Fruit fly (Drosophila melanogaster) whole organism: ENCODE data around the gene CG1368.
A peak's percentile ranks its signal among the peaks of the same experiment; 100 is the strongest.

ENCODE experiments used
- CG8478 ChIP-seq: fragments of >200 bp; optimal IDR thresholded peaks from 2 replicates; lab custom pipeline; 2018; ENCODE audit warnings: inconsistent platforms
- Dll ChIP-seq: fragments of >200 bp; optimal IDR thresholded peaks from 2 replicates; lab custom pipeline; 2017
- EcR ChIP-seq, 2 experiments: fragments of >200 bp; optimal IDR thresholded peaks; 2 replicates each; lab custom pipeline; 2017; ENCODE audit warnings: missing biosample characterization in 2 of 2, missing genetic modification characterization in 2 of 2, missing genetic modification reagents in 2 of 2
- pan ChIP-seq: fragments of >200 bp; optimal IDR thresholded peaks from 2 replicates; lab custom pipeline; 2017
- psq ChIP-seq: fragments of >200 bp; optimal IDR thresholded peaks from 2 replicates; lab custom pipeline; 2017
- usp ChIP-seq: fragments of >200 bp; optimal IDR thresholded peaks from 2 replicates; lab custom pipeline; 2017; ENCODE audit warnings: missing biosample characterization, missing genetic modification characterization, mixed read lengths

CG1368 gene

dm6 chrX:14184062-14184611 is 9.6 kb downstream of the CG1368 start, which contains the start of gene CG32603:
TSS of gene CG32603 (plus strand) at chrX:14184561.
- TF ChIP-seq usp (no peak), Dll (lab: Kevin White, UChicago) (no peak), CG8478 (no peak)

- no peak for TF ChIP-seq pan (lab: Kevin White, UChicago)
- TF ChIP-seq usp = no peak
- TF ChIP-seq EcR (GFP tag; optimal IDR thresholded peaks at IDR 0.05; lab: Kevin White, UChicago) = no peak
- no peak for TF ChIP-seq psq (lab: Kevin White, UChicago)
- TF ChIP-seq CG8478 = no peak
- TF ChIP-seq Dll (lab: Kevin White, UChicago) = no peak
Observed at dm6 chrX:14186953-14187352, 12.4 kb downstream of the CG1368 start, which contains the start of gene CG12481. TSS of gene CG12481 (plus strand) at chrX:14187253.

dm6 chrX:14189216-14189615 is 14.7 kb downstream of the CG1368 start, which contains the start of gene CG11585:
TSS of gene CG11585 (plus strand) at chrX:14189516.
- TF ChIP-seq usp = no peak
- no peak for TF ChIP-seq Dll (lab: Kevin White, UChicago)
- TF ChIP-seq CG8478 = no peak
- no peak for TF ChIP-seq pan (lab: Kevin White, UChicago)
- TF ChIP-seq psq (lab: Kevin White, UChicago) = no peak
- no peak for TF ChIP-seq EcR (GFP tag; optimal IDR thresholded peaks at IDR 0.05; lab: Kevin White, UChicago)

DNA sequence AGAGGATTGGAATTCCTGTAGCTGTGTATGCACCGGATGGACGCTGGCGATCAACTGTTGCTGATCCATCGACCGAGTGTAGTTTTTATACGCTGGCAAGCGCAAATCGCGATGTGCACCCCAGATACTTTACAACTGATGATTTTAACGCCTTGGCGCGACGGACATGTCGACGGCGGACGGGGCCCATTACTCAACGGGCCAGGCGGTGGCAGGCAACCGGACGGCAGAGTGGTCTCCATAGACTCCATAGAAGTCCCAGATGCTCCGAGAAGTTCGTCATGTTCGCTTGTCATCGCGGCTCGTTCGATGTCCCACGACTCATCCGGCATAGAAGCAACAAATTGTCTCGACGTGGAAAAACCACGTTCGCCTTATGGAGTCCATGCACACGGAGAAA is 17.4 kb downstream of the CG1368 start, which contains the start of gene CG13403:
Gene CG13403, minus strand, starts transcription at position 101 of the 400 bp plus-strand sequence.
- TF ChIP-seq pan (lab: Kevin White, UChicago) (no peak), CG8478 (no peak), EcR (GFP tag; optimal IDR thresholded peaks at IDR 0.05; lab: Kevin White, UChicago) (no peak), psq (lab: Kevin White, UChicago) (no peak), Dll (lab: Kevin White, UChicago) (no peak), usp (no peak)

DNA sequence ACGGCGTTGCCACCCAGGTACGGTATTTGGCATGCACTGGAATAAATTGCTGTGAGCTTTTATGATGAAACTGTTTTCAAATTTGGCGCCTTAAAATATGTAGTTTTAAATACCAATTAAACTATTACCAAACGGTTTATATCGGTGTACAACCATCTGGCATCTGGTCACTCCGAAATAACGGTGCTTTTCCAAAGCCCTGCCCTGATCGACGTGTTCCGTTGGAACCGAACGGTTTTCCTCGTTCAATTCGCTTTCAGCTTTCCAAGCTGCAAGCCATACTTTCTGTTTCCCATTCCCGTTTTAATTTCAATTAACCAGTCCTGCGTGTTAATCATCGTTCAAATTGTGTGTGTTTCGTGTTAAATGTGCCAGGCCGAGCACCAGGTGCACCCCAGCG is 18.5 kb downstream of the CG1368 start, which contains the start of gene yl:
Gene yl, plus strand, starts transcription at position 202 of the 400 bp plus-strand sequence.
- TF ChIP-seq CG8478 = no peak
- TF ChIP-seq usp = no peak
- no peak for TF ChIP-seq psq (lab: Kevin White, UChicago)
- no peak for TF ChIP-seq EcR (GFP tag; optimal IDR thresholded peaks at IDR 0.05; lab: Kevin White, UChicago)
- TF ChIP-seq Dll (lab: Kevin White, UChicago) = no peak

DNA sequence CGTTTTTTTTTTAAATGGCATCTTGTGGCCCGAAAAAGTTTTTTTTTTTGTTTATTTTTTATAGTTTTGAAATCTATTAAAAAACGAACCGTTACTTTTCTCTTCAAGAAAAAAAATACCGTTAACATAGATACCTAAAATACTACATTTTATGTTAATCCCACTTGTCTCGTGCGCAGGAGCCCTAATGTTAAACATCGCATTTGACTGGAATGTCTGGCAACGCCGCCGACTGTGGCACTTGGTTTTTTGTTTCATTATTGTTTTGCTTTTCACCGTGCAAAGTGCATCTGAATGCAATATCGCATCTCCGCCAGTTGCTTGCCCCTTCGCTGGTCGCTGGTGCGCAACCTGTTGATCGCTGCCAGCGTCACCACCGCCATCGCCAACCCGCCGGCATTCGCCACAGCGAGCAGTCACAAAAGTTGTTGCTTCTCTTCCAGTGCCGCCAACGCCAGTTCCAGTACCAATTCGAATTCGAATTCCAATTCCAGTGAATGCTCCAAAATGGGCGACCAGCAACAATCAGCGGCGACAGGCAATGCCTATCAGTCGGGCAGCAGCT is 25.5 kb downstream of the CG1368 start, which contains the start of gene CG11590:
Gene CG11590, plus strand, starts transcription at position 212 of the 565 bp plus-strand sequence.
- TF ChIP-seq Dll (lab: Kevin White, UChicago) (no peak), CG8478 (no peak), psq (lab: Kevin White, UChicago) (no peak), usp (no peak), pan (lab: Kevin White, UChicago) (no peak), EcR (GFP tag; optimal IDR thresholded peaks at IDR 0.05; lab: Kevin White, UChicago) (no peak)

dm6 chrX:14201178-14201577 is 26.6 kb downstream of the CG1368 start, which contains the start of gene Prp16:
TSS of gene Prp16 (plus strand) at chrX:14201362.
- TF ChIP-seq EcR (GFP tag; optimal IDR thresholded peaks at IDR 0.05; lab: Kevin White, UChicago) (no peak), CG8478 (no peak), Dll (lab: Kevin White, UChicago) (no peak), usp (no peak), psq (lab: Kevin White, UChicago) (no peak), pan (lab: Kevin White, UChicago) (no peak)

DNA sequence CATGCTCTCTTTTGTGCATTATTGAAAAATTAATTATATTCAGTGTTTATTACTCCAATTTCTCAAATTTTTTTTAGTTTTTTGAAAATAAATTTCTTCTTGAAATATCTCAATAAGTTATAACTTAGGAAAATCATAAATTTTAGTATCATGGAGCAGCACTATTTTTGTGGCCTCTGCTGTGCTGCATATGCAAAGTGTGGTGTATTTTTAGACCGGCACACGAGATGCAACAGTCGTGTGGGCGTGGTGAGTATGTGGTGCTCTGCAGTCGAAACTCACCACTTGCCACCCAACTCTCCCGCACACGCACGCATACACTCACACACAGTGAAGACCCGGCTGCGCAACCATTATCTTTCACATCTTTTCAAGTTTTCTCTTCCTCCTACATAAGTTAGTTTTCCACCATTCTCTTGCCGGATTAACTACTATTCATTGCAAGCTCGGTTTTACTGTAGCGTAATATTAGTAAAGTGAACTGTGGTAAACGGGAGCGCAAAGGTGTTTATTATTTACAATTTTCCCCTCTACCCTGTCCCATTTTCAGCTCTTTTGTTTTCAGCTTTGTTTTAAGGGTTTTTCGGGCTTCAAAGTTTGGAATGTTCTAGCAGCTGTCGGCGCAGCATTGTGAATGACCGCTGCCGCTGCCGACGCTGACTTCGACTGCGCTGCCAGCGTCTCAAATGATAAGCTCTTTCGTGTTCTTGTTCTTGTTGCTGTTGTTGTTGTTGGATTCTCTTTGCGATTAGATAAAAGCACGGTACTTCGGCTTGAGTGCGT is 34.1 kb downstream of the CG1368 start:
- TF ChIP-seq Dll (lab: Kevin White, UChicago) (no peak), usp (no peak), EcR (GFP tag; optimal IDR thresholded peaks at IDR 0.05; lab: Kevin White, UChicago) (no peak), CG8478 (no peak), pan (lab: Kevin White, UChicago) (no peak), psq (lab: Kevin White, UChicago) (no peak)

DNA sequence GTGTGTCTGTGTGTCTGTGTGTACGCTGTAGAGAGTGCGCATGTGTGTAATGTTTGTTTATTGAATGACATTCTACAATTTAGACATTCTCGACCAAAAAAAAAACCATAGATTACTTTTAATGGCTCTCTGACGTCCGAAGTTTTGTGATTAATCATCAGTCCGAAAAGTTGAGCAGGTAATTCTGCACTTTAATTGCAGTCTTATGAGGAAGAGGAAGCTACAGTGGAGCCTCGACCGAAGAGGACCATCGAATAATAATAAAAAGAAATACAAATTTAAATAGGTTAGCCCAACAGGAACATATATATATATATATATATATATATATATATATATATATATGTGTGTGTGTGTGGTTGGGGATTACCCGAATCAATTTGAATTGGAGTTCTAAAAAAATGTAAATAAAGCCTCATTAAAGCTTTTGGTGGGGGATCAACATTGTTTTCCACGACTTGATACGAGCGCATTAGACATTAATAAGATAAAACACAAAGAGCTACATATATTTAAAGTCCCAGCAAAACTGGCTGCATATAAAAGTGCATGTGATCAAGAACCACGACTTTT is 34.7 kb downstream of the CG1368 start:
- TF ChIP-seq pan (lab: Kevin White, UChicago) (no peak), Dll (lab: Kevin White, UChicago) (no peak), usp (no peak), psq (lab: Kevin White, UChicago) (no peak), EcR (GFP tag; optimal IDR thresholded peaks at IDR 0.05; lab: Kevin White, UChicago) (no peak), CG8478 (no peak)

DNA sequence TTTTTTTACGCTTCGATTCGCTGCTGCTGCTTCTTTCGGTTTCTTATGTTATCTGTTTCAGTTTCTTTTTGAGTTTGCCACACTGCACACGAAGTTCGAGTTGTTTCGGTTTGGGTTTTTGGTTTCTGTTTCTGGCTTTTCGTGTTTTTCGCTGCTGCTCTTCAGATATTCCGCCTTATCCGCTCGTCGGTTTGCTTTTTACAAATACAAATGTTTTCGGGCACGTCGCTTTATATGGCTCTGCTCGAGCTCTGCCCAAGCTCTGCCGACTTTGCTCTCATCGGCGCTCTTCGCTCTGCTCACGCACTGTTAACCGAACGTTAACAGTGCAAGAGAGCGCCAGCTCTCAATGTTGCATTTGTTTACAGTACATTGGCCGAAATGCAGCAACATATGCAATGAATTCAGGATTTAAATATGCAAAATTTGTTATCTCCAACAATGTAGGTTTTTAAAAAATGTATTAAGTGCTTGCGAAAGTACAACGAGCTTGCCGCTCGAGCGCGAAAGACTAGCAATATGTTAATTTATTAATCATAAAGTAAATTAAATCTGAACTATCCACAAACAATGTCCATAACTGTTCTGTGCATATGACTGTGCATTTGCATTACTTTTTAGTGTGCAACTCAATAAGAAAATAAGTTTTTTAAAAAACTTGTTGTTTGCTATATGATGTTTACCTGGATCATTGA is 36.8 kb downstream of the CG1368 start:
- TF ChIP-seq EcR (GFP tag; optimal IDR thresholded peaks at IDR 0.05; lab: Kevin White, UChicago) (no peak), psq (lab: Kevin White, UChicago) (no peak), CG8478 (no peak), Dll (lab: Kevin White, UChicago) (peak; percentile 47), pan (lab: Kevin White, UChicago) (no peak)

- TF ChIP-seq pan (lab: Kevin White, UChicago) (no peak), CG8478 (no peak), EcR (GFP tag; optimal IDR thresholded peaks at IDR 0.05; lab: Kevin White, UChicago) (no peak), Dll (lab: Kevin White, UChicago) (no peak), usp (no peak), psq (lab: Kevin White, UChicago) (no peak)
Observed at dm6 chrX:14212147-14212792, 37.7 kb downstream of the CG1368 start.
